Worm (Caenorhabditis elegans) whole organism, L1 larva: ENCODE results near the gene nlp-33.

Source experiments
- blmp-1 ChIP-seq: fragments of 150-350 bp; optimal IDR thresholded peaks from 2 replicates; lab custom pipeline; 2014; ENCODE audit warnings: missing biosample characterization, missing genetic modification characterization
- fkh-10 ChIP-seq: sonication (generic microtip); optimal IDR thresholded peaks from 2 replicates; lab custom pipeline; 2017; ENCODE audit warnings: missing biosample characterization, missing genetic modification reagents, missing genetic modification characterization
- lir-3 ChIP-seq: sonication (generic microtip); optimal IDR thresholded peaks from 2 replicates; lab custom pipeline; 2016; ENCODE audit warnings: mild to moderate bottlenecking, missing genetic modification characterization, moderate library complexity, missing compliant biosample characterization; ENCODE audit not compliant: poor library complexity
- nhr-12 ChIP-seq: sonication (generic microtip); optimal IDR thresholded peaks from 2 replicates; lab custom pipeline; 2017; ENCODE audit warnings: missing biosample characterization, missing genetic modification characterization
- nhr-237 ChIP-seq: fragments of 150-350 bp; optimal IDR thresholded peaks from 2 replicates; lab custom pipeline; 2014; ENCODE audit warnings: missing biosample characterization, missing genetic modification characterization
- nhr-85 ChIP-seq: sonication (generic microtip); peaks from one replicate; lab custom pipeline; 2016; ENCODE audit warnings: missing genetic modification characterization, inconsistent platforms, missing compliant biosample characterization

ce11 chrV:11127197-11127596 is 19.9 kb upstream of the nlp-33 start, which contains the start of gene jmjd-5:
- TF ChIP-seq blmp-1 (tag; lab: Kevin White, UChicago) (no peak), fkh-10 (GFP tag; lab: Kevin White, UChicago) (no peak), nhr-237 (tag; lab: Kevin White, UChicago) (no peak), lir-3 (no peak), nhr-85 (tag; lab: Kevin White, UChicago) (no peak), nhr-12 (no peak)
